Worm (Caenorhabditis elegans): Measurements from ENCODE around the gene ZK1127.4.

- no peak for TF ChIP-seq fos-1 (tag; optimal IDR thresholded peaks at IDR 0.05)
- no peak for TF ChIP-seq elt-3 (tag; optimal IDR thresholded peaks at IDR 0.05)
- no peak for TF ChIP-seq nhr-237 (tag; optimal IDR thresholded peaks at IDR 0.05)
- TF ChIP-seq nhr-12 (tag; optimal IDR thresholded peaks at IDR 0.05) = no peak
- TF ChIP-seq nhr-77 (tag; optimal IDR thresholded peaks at IDR 0.05) = no peak
- TF ChIP-seq unc-62 (GFP tag; optimal IDR thresholded peaks at IDR 0.05) = no peak
- TF ChIP-seq fkh-8 (tag; optimal IDR thresholded peaks at IDR 0.05) = no peak
- TF ChIP-seq nhr-28 (tag; optimal IDR thresholded peaks at IDR 0.05) = no peak
- TF ChIP-seq mdl-1 (tag; optimal IDR thresholded peaks at IDR 0.05) = no peak
Measured at ce11 chrII:7054987-7055386, 1.2 kb downstream of the ZK1127.4 start, which contains the start of gene ZK1127.3.

All from whole organism, L1 larva.